Worm (Caenorhabditis elegans): ENCODE data around the gene nuo-5.

DNA sequence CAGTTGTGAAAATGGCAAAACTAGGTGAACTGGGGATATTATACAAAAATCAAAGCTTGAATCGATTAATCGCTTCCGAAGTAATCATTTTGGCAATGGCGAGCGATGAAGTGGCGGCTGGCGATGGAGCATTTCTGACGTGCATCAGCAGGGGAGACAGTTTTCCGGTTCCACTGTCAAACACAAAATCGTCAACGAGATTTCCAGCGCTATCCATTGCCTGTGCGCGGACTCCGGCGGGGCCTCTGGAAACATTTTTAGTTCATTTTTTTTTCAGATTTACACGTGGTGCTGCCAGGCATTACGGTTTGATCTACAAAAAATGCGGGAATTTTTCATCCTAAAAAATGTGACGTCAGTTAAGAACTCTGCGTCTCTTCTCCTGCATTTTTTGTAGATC is 10.2 kb upstream of the nuo-5 start:
- TF ChIP-seq klf-2 (GFP tag; conservative IDR thresholded peaks at IDR 0.05) (no peak), ztf-29 (GFP tag; IDR thresholded peaks at IDR 0.05) (no peak), ref-1 (GFP tag; conservative IDR thresholded peaks at IDR 0.05) (no peak), ztf-23 (GFP tag; IDR thresholded peaks at IDR 0.05) (no peak)
